Worm (Caenorhabditis elegans): ENCODE measurements around the gene C42D4.13.

The C42D4.13 gene

DNA sequence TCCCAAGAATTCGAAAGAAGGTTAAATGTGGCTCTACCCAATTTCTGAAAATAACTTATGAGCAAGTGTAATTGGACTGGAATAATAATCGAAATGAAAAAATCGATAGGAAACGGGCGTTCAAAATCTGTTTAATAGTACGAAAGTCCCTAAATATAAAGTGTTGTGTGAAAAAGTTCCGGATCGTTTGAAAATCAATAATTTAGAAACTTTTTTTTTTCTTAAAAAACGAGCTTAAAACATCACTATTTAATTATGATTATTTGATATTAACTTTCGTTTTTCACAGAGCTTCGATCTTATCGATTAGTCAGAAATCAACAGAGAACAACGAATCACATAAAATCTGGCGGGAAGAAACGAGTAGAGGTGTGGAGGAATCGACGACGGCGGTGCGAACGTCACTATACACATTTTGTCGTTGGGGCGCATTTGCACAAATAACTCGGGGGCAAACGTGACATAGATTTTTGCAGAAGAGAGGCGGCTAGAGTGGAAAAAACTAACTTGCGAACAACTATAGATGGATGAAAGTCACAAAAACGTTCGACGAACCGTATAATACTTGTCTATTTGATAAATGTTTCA is 43.2 kb downstream of the C42D4.13 start, which contains the start of gene hecd-1:
Gene hecd-1 (minus strand): TSS at position 51 of the 588 bp plus-strand sequence.
- TF ChIP-seq ZK546.5 (tag; optimal IDR thresholded peaks at IDR 0.05), result no peak
- TF ChIP-seq aly-2 (tag; optimal IDR thresholded peaks at IDR 0.05), result no peak
- TF ChIP-seq nhr-11 (tag; optimal IDR thresholded peaks at IDR 0.05), result no peak
- no peak for TF ChIP-seq elt-1 (tag; optimal IDR thresholded peaks at IDR 0.05)
- no peak for TF ChIP-seq mml-1 (tag; optimal IDR thresholded peaks at IDR 0.05)
- no peak for TF ChIP-seq fos-1 (tag; optimal IDR thresholded peaks at IDR 0.05)
- peak; percentile 30 for TF ChIP-seq lin-15B (tag; optimal IDR thresholded peaks at IDR 0.05)
- no peak for TF ChIP-seq R02D3.7 (tag; optimal IDR thresholded peaks at IDR 0.05)
- TF ChIP-seq nhr-25 (tag; optimal IDR thresholded peaks at IDR 0.05), result peak; percentile 7
- no peak for TF ChIP-seq nhr-237 (tag; optimal IDR thresholded peaks at IDR 0.05)

DNA sequence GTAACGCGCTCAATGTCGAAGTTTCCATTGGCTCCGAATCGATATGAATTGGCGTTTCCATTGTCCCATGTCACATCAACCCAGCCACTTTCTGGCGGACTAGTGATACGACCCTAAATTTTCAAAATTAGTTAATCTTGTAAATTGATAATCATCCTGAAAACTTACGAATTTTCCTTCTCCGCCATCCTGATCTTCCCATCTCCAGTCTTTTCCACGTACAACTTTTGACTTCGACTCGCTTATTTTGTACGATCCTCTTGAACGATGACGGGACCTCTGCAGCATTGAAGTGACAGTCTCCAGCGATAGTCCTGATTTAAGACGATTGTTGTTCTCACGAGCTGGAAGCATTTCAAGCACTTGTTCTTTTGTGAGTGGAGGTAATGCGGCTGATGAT is 48.8 kb downstream of the C42D4.13 start:
- TF ChIP-seq snpc-4 (tag; optimal IDR thresholded peaks at IDR 0.05), result no peak
- no peak for TF ChIP-seq pqm-1 (tag; optimal IDR thresholded peaks at IDR 0.05)

Measured in whole organism, L3 larva.